Fruit fly (Drosophila melanogaster) whole organism, adult: Measurements from ENCODE around the gene ver.

Source experiments
- CG11617 ChIP-seq: fragments of 200-800 bp; sonication (Bioruptor generic); optimal IDR thresholded peaks from 2 replicates; lab custom pipeline; 2017; ENCODE audit warnings: mild to moderate bottlenecking, missing biosample characterization, missing genetic modification reagents, missing genetic modification characterization
- CG12768 ChIP-seq: fragments of 200-800 bp; sonication (Bioruptor generic); optimal IDR thresholded peaks from 2 replicates; lab custom pipeline; 2017; ENCODE audit warnings: missing biosample characterization, missing genetic modification characterization, mild to moderate bottlenecking, moderate library complexity, missing genetic modification reagents
- CG14711 ChIP-seq: fragments of 200-800 bp; sonication (Bioruptor generic); optimal IDR thresholded peaks from 2 replicates; lab custom pipeline; 2018; ENCODE audit warnings: missing biosample characterization, mild to moderate bottlenecking, missing genetic modification characterization, moderate library complexity
- CG1620 ChIP-seq: fragments of 200-800 bp; sonication (Bioruptor generic); optimal IDR thresholded peaks from 2 replicates; lab custom pipeline; 2016; ENCODE audit warnings: missing biosample characterization, missing genetic modification characterization
- CG33017 ChIP-seq: fragments of 200-800 bp; sonication (Bioruptor generic); optimal IDR thresholded peaks from 2 replicates; lab custom pipeline; 2018; ENCODE audit warnings: missing biosample characterization, mild to moderate bottlenecking, missing genetic modification characterization, moderate library complexity
- CG5204 ChIP-seq: fragments of 200-800 bp; sonication (Bioruptor generic); optimal IDR thresholded peaks from 2 replicates; lab custom pipeline; 2016; ENCODE audit warnings: missing biosample characterization, missing genetic modification characterization
- CG7045 ChIP-seq: fragments of 200-800 bp; sonication (Bioruptor generic); optimal IDR thresholded peaks from 2 replicates; lab custom pipeline; 2017; ENCODE audit warnings: missing biosample characterization, mild to moderate bottlenecking, missing genetic modification characterization
- CG7101 ChIP-seq: fragments of 200-800 bp; sonication (Bioruptor generic); optimal IDR thresholded peaks from 2 replicates; lab custom pipeline; 2018; ENCODE audit warnings: missing biosample characterization, mild to moderate bottlenecking, missing genetic modification characterization, moderate library complexity
- Clk ChIP-seq: fragments of 200-800 bp; sonication (Bioruptor generic); optimal IDR thresholded peaks from 2 replicates; lab custom pipeline; 2017; ENCODE audit warnings: missing biosample characterization, missing genetic modification characterization
- Crg-1 ChIP-seq: fragments of 200-800 bp; sonication (Bioruptor generic); optimal IDR thresholded peaks from 2 replicates; lab custom pipeline; 2016; ENCODE audit warnings: missing biosample characterization, missing genetic modification characterization
- Hr96 ChIP-seq: fragments of 200-800 bp; sonication (Bioruptor generic); optimal IDR thresholded peaks from 2 replicates; lab custom pipeline; 2016; ENCODE audit warnings: missing biosample characterization, missing genetic modification characterization
- Mnt ChIP-seq: fragments of 200-800 bp; sonication (Bioruptor generic); optimal IDR thresholded peaks from 2 replicates; lab custom pipeline; 2016; ENCODE audit warnings: missing biosample characterization, mild to moderate bottlenecking, missing genetic modification characterization
- bab1 ChIP-seq: fragments of 200-800 bp; sonication (Bioruptor generic); optimal IDR thresholded peaks from 3 replicates; lab custom pipeline; 2019; ENCODE audit warnings: missing biosample characterization, mild to moderate bottlenecking, missing genetic modification characterization, moderate library complexity
- cic ChIP-seq: fragments of 200-800 bp; sonication (Bioruptor generic); optimal IDR thresholded peaks from 2 replicates; lab custom pipeline; 2017; ENCODE audit warnings: missing biosample characterization, mild to moderate bottlenecking, missing genetic modification characterization, moderate library complexity
- cnc ChIP-seq, 2 experiments: fragments of >200 bp; optimal IDR thresholded peaks; 2 replicates each; lab custom pipeline; 2017
- kay ChIP-seq: fragments of 200-800 bp; sonication (Bioruptor generic); peaks from one replicate; lab custom pipeline; 2016; ENCODE audit warnings: missing biosample characterization, missing genetic modification characterization, borderline replicate concordance
- ovo ChIP-seq: fragments of 200-800 bp; sonication (Bioruptor generic); optimal IDR thresholded peaks from 2 replicates; lab custom pipeline; 2016; ENCODE audit warnings: missing biosample characterization, missing genetic modification characterization
- pad ChIP-seq: fragments of 200-800 bp; sonication (Bioruptor generic); optimal IDR thresholded peaks from 3 replicates; lab custom pipeline; 2017; ENCODE audit warnings: missing biosample characterization, missing genetic modification characterization, mild to moderate bottlenecking, moderate library complexity, missing genetic modification reagents
- tj ChIP-seq: fragments of 200-800 bp; sonication (Bioruptor generic); optimal IDR thresholded peaks from 3 replicates; lab custom pipeline; 2017; ENCODE audit warnings: missing biosample characterization, mild to moderate bottlenecking, missing genetic modification characterization, moderate library complexity
- toe ChIP-seq: fragments of 200-800 bp; sonication (Bioruptor generic); optimal IDR thresholded peaks from 2 replicates; lab custom pipeline; 2016; ENCODE audit warnings: missing biosample characterization, missing genetic modification characterization

ver gene

DNA sequence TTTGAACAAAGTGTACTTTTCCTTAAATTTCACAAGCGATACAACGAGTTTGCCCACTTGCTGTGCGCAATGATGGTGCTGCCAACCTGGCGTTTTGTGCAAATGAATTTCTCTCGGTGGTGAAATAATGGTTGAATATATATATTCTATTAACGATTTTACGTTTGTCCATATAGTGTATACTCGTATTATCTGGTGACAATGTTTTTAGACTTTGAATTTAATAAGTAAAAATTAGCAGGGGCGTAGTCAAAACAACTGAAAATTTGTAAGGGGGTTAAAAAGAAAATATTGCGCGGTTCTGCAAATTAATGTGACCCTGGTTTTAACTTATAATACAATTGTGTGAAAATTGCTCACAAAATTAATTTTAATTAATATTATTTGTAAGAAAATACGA lies at the start of gene ver, which contains the start of gene Gcn5:
Gene ver (plus strand): TSS at position 47 of the 400 bp plus-strand sequence.
Gene Gcn5 (minus strand): TSS at position 74 of the 400 bp plus-strand sequence.
- peak; percentile 94 for TF ChIP-seq Mnt (GFP tag; lab: Kevin White, UChicago)
- no peak for TF ChIP-seq cnc (optimal IDR thresholded peaks at IDR 0.05; lab: Kevin White, UChicago)
- TF ChIP-seq Hr96 (GFP tag; lab: Kevin White, UChicago), result peak; percentile 94
- peak; percentile 93 for TF ChIP-seq pad (GFP tag; lab: Kevin White, UChicago)
- peak; percentile 90 for TF ChIP-seq cic (GFP tag; lab: Kevin White, UChicago)
- no peak for TF ChIP-seq kay (GFP tag; lab: Kevin White, UChicago)
- peak; percentile 99 for TF ChIP-seq CG11617 (GFP tag; lab: Kevin White, UChicago)
- peak; percentile 97 for TF ChIP-seq Clk (GFP tag; lab: Kevin White, UChicago)
- TF ChIP-seq tj (GFP tag; lab: Kevin White, UChicago), result peak; percentile 94
- TF ChIP-seq CG7045 (GFP tag; lab: Kevin White, UChicago), result peak; percentile 99
- TF ChIP-seq ovo (GFP tag; lab: Kevin White, UChicago), result peak; percentile 94
- peak; percentile 98 for TF ChIP-seq CG33017
- peak; percentile 96 for TF ChIP-seq bab1
- TF ChIP-seq toe, result peak; percentile 97
- TF ChIP-seq CG12768 (GFP tag; lab: Kevin White, UChicago), result peak; percentile 99
- peak; percentile 97 for TF ChIP-seq CG5204
- peak; percentile 97 for TF ChIP-seq CG1620 (GFP tag; lab: Kevin White, UChicago)
- TF ChIP-seq CG14711 (tag; lab: Kevin White, UChicago), result peak; percentile 97
- TF ChIP-seq CG7101 (tag; lab: Kevin White, UChicago), result peak; percentile 99
- peak; percentile 97 for TF ChIP-seq Crg-1

DNA sequence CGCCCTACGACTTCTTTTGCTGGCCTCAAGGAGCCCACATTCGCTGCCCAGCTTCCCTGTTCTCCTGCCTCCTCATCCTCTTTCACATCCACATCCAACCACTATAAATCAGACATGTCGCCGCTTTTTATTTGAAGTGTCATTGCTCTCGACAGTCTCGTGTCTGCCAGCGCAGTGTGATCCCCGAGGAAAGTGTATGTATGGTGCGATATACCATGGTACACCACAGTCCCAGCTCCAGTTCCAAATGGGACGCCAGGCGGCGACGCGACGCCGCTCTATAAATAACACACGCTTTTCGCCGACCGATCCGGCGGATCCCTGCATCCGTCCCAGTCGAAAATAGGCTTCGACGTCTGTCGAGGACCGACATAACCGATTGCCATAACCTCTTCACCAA lies 45.6 kb upstream of the ver start:
- TF ChIP-seq kay (GFP tag; lab: Kevin White, UChicago), result no peak
- TF ChIP-seq CG7045 (GFP tag; lab: Kevin White, UChicago), result no peak
- no peak for TF ChIP-seq CG33017
- TF ChIP-seq bab1, result no peak

- TF ChIP-seq toe (no peak), CG7045 (GFP tag; lab: Kevin White, UChicago) (no peak), Clk (GFP tag; lab: Kevin White, UChicago) (no peak), CG33017 (no peak), kay (GFP tag; lab: Kevin White, UChicago) (no peak), CG11617 (GFP tag; lab: Kevin White, UChicago) (no peak), CG5204 (no peak), bab1 (no peak), cic (GFP tag; lab: Kevin White, UChicago) (no peak)
Observed at dm6 chr3L:12482246-12482645, 41.5 kb upstream of the ver start, which contains the start of gene CG33725. TSS of gene CG33725 (plus strand) at chr3L:12482609.

- TF ChIP-seq bab1, result peak; percentile 19
- TF ChIP-seq pad (GFP tag; lab: Kevin White, UChicago), result no peak
- TF ChIP-seq CG33017, result no peak
- peak; percentile 21 for TF ChIP-seq kay (GFP tag; lab: Kevin White, UChicago)
- TF ChIP-seq CG7045 (GFP tag; lab: Kevin White, UChicago), result no peak
Observed at dm6 chr3L:12482917-12483316, 40.9 kb upstream of the ver start.

DNA sequence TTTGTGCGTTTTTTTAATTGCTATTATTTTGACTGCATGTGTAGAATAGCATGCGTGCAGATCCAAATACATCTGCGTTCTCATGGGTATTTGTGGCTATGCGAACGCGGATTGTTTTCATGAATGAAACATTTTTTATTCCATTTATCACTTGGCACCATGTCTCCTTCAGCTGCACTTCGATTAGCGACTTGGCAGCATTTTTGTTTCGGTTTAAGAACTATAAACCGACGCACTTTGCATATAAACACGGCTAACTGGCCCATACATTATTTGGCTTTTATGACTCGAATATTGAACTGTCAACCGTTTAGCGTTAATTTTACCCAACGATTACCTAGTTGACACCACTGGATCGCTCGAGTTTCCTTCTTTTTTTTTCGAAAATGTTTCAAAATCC lies 39.3 kb upstream of the ver start:
- TF ChIP-seq CG11617 (GFP tag; lab: Kevin White, UChicago) (no peak), Hr96 (GFP tag; lab: Kevin White, UChicago) (no peak), CG12768 (GFP tag; lab: Kevin White, UChicago) (no peak), tj (GFP tag; lab: Kevin White, UChicago) (no peak)

DNA sequence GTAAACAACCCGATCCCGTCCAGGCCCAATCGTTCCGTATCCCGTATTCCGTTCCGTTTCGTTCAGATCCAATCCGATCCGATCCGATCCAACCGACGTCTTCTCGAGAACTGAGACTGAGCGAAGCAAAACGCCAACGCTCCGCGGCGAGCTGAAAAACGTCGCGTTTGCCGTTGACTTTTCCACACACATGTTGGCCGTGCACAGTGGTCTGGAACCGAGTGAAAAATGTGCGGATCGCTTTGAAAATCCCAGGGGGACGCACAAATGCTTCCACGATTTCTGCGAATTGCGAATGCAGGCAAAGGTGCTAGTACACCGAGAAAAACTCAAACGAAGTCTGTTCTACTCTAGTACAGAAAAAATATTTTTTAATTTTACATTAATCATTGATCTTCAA lies 38.8 kb upstream of the ver start, which contains the start of gene CG10663:
Gene CG10663 (minus strand): TSS at position 88 of the 400 bp plus-strand sequence.
- TF ChIP-seq Clk (GFP tag; lab: Kevin White, UChicago) (no peak), cic (GFP tag; lab: Kevin White, UChicago) (no peak), cnc (optimal IDR thresholded peaks at IDR 0.05; lab: Kevin White, UChicago) (no peak), tj (GFP tag; lab: Kevin White, UChicago) (no peak), CG7045 (GFP tag; lab: Kevin White, UChicago) (no peak), CG1620 (GFP tag; lab: Kevin White, UChicago) (no peak), kay (GFP tag; lab: Kevin White, UChicago) (no peak), CG33017 (no peak), toe (no peak), bab1 (no peak), Mnt (GFP tag; lab: Kevin White, UChicago) (no peak), pad (GFP tag; lab: Kevin White, UChicago) (no peak)

- TF ChIP-seq CG5204 (no peak), Clk (GFP tag; lab: Kevin White, UChicago) (no peak), CG11617 (GFP tag; lab: Kevin White, UChicago) (no peak), pad (GFP tag; lab: Kevin White, UChicago) (no peak), Mnt (GFP tag; lab: Kevin White, UChicago) (no peak)
Observed at dm6 chr3L:12486175-12486574, 37.6 kb upstream of the ver start.
